Worm (Caenorhabditis elegans): ENCODE data around the gene C56A3.8.

C56A3.8 gene

DNA sequence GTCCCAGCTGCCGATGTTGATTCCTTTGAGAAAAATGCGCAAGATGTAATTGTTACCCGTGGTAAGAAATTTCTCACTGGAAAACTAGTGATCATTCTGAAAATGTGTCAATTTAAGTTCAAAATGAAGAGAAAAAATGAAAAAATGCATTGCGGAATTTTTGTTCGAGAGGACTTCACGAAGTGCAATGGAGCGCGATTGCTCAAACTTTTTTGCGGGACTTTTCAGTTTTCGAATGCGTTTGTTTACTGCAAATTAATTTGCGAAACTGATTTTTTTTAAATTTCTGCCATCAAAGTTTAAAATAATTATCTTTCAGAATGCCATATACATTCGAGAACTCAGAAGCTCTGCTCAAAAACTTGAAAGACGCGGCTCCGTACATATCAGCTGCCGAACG is 8.5 kb downstream of the C56A3.8 start, which contains the start of the genes nuaf-1 and bir-2:
Gene nuaf-1 (minus strand): TSS at position 98 of the 400 bp plus-strand sequence.
Gene bir-2 (plus strand): TSS at position 318 of the 400 bp plus-strand sequence.
- no peak for TF ChIP-seq unc-62 (GFP tag; optimal IDR thresholded peaks at IDR 0.05)

DNA sequence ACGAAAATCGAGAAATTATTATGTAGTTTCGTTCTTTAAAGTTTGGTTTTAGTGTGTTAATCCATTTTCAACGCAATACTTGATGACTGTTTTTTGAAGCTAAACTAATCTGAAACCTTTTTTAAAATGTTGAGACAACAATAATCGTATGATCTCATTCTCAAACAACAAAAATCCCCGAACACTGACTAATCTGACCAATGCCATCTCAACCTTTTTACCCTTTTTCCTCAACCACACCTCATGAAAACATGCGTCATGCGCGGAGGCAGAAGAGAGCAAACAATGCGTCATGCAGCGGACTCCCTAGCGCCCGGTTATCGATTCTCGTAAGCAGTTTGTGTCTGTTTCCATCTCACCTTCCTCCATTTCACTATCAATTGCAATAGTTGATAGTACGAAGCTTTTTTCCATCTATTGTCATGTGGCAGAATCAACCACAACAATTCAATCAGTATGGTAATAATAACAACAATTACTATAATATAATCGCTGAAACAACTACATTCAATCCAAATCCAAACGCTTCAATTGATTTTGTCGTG is 11.7 kb downstream of the C56A3.8 start, which contains the start of gene C50B8.4:
Gene C50B8.4 (plus strand): TSS at position 299 of the 545 bp plus-strand sequence.
- TF ChIP-seq unc-62 (GFP tag; optimal IDR thresholded peaks at IDR 0.05) = no peak

DNA sequence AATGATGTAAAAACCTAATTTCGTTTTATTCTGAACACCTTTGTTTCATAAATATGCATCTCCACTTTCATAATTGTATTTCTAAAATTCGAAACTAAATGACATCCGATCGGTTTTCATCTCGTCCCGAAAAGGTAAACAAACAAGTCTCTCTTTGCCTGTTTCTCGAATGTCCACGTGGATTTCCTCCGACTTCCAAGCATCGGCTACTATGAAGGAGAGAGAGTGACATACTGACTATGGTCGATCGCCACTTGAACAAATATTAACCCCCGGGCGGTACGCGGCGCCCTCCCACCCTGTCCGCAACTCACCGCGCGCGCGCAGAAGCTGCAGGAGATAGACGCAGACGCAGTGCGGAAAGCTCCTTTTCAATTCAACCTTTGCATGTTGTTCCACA is 15.8 kb downstream of the C56A3.8 start:
- no peak for TF ChIP-seq unc-62 (GFP tag; optimal IDR thresholded peaks at IDR 0.05)

DNA sequence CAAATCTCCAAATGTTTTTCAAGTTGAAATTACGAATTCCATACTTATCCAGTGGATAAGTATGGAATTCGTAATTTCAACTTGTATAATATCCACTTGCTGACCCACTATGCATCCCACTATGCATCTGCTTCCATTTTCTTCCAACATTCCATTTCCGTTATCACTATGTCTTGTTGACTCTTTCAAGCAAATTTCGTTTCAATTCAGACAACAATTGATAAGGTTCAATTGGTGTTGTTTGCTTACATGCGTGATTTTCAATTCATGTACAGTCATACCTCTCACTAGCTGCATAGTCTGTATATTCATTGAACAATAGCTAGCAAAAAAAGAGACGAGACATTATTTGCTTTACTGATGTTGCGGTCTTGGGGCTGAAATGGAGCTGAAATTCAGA is 16.8 kb downstream of the C56A3.8 start:
- no peak for TF ChIP-seq unc-62 (GFP tag; optimal IDR thresholded peaks at IDR 0.05)

DNA sequence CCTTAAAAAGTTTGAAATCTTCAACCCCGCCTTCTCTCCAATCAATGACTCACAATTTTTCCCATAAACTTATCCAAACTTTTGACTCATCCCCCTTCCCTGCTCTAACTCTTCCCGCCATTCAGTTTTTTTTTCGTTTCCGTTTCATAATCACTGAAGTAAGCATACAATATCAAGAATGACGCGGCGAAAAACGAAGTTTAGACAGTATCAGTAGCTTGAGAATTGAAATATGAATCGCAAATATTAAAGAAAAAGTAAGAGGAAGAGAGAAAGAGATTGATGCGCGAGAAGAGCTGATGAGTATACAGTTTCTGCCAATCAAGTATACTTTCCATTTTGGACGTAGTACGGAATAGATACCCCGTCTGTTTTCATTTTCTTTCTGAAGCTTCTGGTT is 17.4 kb downstream of the C56A3.8 start:
- TF ChIP-seq unc-62 (GFP tag; optimal IDR thresholded peaks at IDR 0.05) = no peak

DNA sequence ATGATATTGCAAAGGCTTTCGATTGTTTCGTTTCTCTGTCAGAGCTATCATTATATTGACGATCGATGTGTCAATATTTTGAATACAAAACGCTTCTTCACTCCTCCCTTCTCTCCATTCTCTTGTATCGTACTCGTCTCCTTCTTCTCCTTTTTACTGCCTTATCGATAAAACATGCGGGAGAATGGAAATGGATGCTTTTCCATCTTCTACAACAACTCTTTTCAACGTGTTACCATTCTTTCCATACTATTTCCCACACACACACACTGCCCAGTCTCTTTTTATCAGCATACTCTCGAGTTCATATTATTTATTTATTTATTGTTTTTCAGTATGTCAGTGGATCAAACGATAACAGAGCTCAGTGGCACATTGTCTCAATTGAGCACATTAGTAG is 18.6 kb downstream of the C56A3.8 start, which contains the start of gene C50B8.6:
Gene C50B8.6 (plus strand): TSS at position 336 of the 400 bp plus-strand sequence.
- no peak for TF ChIP-seq unc-62 (GFP tag; optimal IDR thresholded peaks at IDR 0.05)

DNA sequence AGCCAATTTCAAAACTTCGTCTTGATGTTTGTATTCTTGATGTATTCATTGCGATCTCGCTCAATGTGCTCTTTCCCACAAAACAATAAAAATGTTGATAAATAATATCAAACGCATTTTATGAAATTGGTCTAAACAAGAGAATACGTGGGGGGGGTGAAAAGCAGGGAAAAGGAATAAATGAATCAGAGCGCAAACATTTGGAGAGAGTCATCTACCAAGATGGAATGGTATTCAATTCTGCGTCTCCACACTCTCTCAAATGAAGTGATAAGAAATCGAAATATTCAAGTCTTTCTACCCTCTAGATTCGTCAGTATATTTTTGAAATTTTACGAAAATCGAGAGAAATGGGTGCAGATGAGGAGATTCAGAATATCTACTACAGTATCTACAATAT is 20.6 kb downstream of the C56A3.8 start, which contains the start of gene C50B8.5:
Gene C50B8.5 (plus strand): TSS at position 273 of the 400 bp plus-strand sequence.
- TF ChIP-seq unc-62 (GFP tag; optimal IDR thresholded peaks at IDR 0.05) = no peak

DNA sequence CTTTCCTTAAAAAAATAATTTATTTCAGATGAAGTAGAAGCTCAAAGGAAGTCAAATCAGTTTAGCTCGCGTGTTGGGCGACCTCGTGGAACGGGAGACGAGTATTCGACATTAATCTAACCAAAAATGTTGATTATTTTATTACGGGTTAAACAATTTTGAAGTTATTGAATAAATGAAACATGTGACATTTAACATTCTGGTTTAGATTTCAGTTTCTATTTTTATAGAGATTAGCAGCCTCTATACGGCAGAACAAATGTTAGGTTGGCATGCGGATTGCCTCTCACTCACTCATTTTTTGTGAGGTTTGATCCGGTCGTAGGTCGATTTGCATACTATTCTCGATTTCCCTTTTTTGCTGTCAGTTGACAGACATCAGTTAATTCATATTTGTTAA is 24.4 kb downstream of the C56A3.8 start, which contains the start of gene F53F4.1:
Gene F53F4.1 (plus strand): TSS at position 301 of the 400 bp plus-strand sequence.
- TF ChIP-seq unc-62 (GFP tag; optimal IDR thresholded peaks at IDR 0.05) = no peak

DNA sequence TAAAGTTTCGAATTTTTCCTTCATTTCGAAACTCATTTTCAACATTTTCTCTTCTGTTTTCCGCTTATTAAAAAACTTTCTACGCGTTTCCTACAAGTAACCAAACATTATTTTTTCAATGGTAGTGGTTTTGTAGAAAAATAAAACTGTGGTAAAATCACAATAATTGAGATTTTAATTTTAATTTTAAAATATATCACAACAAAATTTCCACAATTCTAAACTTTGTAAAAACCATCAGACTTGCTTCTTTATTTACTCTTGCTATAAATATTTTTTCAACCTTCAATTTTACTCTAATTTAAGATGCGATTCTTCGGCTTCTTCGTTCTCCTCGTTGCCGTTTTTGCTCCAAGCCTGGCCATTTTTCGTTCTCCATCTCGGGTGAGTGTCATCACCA is 27.8 kb downstream of the C56A3.8 start, which contains the start of gene F53F4.17:
Gene F53F4.17 (plus strand): TSS at position 301 of the 400 bp plus-strand sequence.
- TF ChIP-seq unc-62 (GFP tag; optimal IDR thresholded peaks at IDR 0.05) = no peak

DNA sequence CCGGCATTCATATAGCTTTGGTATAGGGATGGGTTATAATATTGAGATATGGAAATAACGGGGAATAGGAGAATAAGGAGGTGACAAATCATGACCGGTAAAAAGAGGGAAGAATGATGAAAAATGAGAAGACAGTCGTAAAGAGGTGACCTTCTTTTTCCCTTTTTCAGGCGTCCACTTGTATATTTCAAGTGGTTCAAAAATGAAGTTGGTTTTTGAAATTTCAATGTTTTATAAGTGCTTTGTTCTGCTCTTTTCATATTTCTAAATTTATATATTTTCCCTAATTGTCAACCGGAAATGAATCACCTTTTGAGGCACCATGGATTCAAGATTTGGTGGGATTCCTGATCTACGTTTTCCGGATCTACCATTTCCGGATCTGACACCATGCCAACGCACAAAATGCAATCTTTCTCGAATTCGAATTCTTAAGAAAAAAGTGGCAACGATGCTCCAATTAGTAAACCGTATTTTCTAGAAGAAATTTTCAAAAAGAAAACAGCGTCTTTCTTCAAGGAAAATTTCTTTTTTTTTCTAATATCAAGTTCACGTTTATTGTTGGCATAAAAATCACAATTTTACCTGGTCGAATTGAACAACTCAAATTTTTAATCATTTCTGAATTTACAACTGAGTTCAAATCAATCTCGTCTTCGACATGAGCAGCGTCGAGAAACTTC is 29.6 kb downstream of the C56A3.8 start, which contains the start of the genes F53F4.2 and F53F4.18:
Gene F53F4.2 (minus strand): TSS at position 101 of the 683 bp plus-strand sequence.
Gene F53F4.18 (plus strand): TSS at position 633 of the 683 bp plus-strand sequence.
- no peak for TF ChIP-seq unc-62 (GFP tag; optimal IDR thresholded peaks at IDR 0.05)

DNA sequence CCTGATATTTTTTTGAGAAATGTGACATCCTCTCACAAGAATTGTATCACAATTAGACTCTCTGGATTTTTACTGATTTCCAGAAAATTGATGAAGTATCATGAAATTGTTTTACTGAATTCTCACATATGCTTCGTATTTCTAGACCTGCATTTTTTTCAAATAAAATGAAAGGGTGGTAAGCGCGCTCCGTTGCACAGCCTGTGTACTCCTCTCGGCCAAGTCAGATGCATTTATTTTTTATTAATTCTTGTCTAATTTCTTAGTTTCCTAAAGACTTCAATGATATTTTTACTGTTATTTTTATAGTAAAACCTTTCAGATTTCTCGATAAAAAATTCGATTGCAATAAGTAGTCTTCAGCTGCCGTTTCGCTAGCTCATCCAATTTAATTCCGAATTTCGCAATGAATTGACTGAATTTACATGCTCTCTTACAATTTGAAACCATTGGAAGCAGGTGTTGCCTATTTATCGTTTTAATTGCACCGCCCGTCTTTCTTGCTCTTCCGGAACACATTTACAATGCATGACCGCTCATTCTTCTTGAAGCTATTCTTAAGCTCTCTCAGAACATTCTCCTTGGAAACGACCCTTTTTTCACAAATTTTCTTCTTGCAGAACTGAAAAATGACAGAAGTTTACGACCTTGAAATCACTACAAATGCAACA is 31.6 kb downstream of the C56A3.8 start, which contains the start of gene tbcb-1:
Gene tbcb-1 (plus strand): TSS at position 621 of the 671 bp plus-strand sequence.
- TF ChIP-seq unc-62 (GFP tag; optimal IDR thresholded peaks at IDR 0.05) = no peak

DNA sequence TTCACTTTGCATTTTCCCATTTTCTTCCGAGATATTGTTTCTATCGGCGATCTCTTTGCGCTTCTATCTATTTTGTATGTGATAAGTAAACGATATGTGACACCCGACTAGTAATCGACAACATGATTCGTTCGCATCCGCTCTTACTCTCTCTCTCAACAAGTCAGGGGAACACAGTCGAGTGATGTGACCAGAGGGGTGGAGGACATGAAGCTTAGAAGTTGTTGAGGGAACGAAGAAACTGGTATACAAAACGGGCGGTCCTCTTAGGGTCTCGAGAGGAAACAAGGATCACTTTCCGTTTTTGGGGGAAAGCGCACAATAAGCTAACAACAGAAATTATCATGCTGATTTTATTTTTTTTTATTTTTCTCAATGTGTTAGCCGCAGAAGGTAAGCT is 33.0 kb downstream of the C56A3.8 start, which contains the start of gene F53F4.4:
Gene F53F4.4 (plus strand): TSS at position 301 of the 400 bp plus-strand sequence.
- no peak for TF ChIP-seq unc-62 (GFP tag; optimal IDR thresholded peaks at IDR 0.05)

DNA sequence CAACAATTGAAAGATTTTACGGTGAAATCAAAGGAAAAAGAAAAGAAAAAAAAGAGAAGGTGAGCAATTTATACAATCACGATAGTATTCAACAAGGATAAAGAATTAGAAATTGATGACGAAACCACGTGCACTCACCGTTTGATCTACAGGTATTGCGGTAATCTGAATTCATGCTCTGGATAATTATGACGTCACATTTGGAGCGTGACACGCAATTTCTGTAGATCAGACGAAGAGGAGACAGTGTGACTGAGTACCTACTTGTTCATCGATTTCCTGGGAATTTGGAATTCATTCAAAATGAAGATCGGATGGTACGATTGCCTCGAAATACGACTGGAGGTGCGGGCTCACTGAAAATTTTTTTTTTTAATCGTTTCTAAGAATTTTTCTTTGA is 38.3 kb downstream of the C56A3.8 start:
- TF ChIP-seq unc-62 (GFP tag; optimal IDR thresholded peaks at IDR 0.05) = no peak

DNA sequence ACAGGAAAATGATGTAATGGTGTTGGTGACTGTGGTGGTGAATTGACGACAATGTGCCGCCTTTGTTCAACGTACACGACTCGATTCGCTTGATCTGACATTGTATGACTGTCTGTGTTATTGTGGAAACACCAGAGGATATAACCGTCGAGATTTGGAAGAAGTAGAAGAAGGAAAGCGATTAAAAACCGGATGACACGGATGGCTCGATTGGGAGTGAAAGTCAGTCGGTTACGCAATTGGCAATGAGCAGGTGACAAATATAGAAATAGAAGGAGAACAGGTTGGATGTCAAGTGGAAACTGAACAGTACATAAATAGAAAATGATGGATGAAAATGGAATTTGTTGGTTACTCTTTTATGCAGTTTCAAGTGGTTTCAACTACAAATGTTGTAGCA is 40.8 kb downstream of the C56A3.8 start, which contains the start of gene rdy-2:
Gene rdy-2 (minus strand): TSS at position 101 of the 400 bp plus-strand sequence.
- no peak for TF ChIP-seq unc-62 (GFP tag; optimal IDR thresholded peaks at IDR 0.05)

DNA sequence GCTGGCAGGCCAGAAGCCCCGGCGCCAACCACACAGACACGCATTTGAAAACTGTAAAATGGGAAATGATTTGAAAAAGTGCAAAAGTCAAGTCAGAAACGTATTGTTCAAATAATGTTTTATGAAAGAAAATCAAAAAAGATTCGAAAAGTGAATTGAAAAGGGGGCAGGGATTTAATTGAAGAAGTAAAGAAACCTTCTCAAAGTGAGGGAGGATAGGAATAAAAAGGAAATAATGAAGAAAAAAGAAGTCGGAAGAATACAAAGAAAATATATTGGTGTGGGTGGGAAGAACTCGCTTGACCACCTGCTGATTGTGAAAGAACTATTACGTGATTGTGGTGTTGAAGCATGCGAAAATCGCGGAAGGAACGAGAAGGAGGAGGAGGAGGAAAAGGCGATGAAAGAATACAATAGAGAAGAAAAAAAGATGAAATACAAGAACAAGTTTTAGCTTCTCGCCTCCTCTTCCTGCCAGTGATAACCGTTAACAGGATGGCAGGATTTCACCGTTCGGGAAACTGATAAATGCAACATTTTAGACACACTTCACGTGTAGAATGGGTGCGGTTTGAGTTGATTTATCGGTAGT is 46.7 kb downstream of the C56A3.8 start, which contains the start of gene fmo-4:
Gene fmo-4 (minus strand): TSS at position 51 of the 592 bp plus-strand sequence.
- no peak for TF ChIP-seq unc-62 (GFP tag; optimal IDR thresholded peaks at IDR 0.05)

Data from whole organism, dauer.